Worm (Caenorhabditis elegans): ENCODE results near the gene srx-115.

DNA sequence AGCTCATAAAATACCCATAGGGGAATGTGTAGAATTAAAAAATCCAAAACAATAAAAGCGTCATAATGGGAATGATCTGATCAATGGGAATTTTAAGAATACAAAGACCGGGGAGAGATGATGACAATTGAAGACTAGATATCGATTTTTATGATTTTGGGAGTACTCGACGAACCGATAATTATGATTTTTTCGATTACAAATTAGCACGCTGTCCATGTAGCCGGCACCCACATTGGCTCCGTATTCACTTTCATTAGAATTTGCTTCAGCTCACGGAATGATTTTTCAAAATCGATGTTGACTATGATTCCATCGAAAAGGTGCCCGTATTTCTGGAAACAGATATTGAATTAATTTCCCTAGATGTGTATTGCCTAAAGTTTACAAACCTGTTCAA, 21.1 kb downstream of the srx-115 start:
- TF ChIP-seq nhr-76 (tag; optimal IDR thresholded peaks at IDR 0.05) (no peak), ztf-4 (tag; optimal IDR thresholded peaks at IDR 0.05) (no peak), lin-39 (tag; optimal IDR thresholded peaks at IDR 0.05) (no peak), aly-2 (tag; optimal IDR thresholded peaks at IDR 0.05) (no peak), fkh-10 (GFP tag; optimal IDR thresholded peaks at IDR 0.05) (no peak), ztf-11 (tag; optimal IDR thresholded peaks at IDR 0.05) (no peak), nhr-20 (tag; optimal IDR thresholded peaks at IDR 0.05) (no peak), efl-1 (optimal IDR thresholded peaks at IDR 0.05) (no peak), efl-1 (GFP tag; optimal IDR thresholded peaks at IDR 0.05 in 1 of 2) (no peak), pag-3 (tag; optimal IDR thresholded peaks at IDR 0.05; ENCODE audit: borderline replicate concordance, insufficient read depth) (no peak), mdl-1 (tag; optimal IDR thresholded peaks at IDR 0.05) (no peak)
